Fruit fly (Drosophila melanogaster): ENCODE measurements around the gene futsch.

futsch gene

dm6 chrX:1482840-1483518, 74.1 kb downstream of the futsch start, which contains the start of the genes sta and inc (continued):
- TF ChIP-seq HHEX (GFP tag; optimal IDR thresholded peaks at IDR 0.05) (peak; percentile 87), CG32767 (GFP tag; IDR thresholded peaks at IDR 0.05) (0 out of 2 replicates have a peak, but pooled peaks have one; percentile 40), p53 (GFP tag; optimal IDR thresholded peaks at IDR 0.05) (peak; percentile 66), Ssrp (tag; optimal IDR thresholded peaks at IDR 0.05) (peak; percentile 25), CG10147 (GFP tag; optimal IDR thresholded peaks at IDR 0.05) (peak; percentile 55), dpn (GFP tag; optimal IDR thresholded peaks at IDR 0.05) (peak; percentile 12 to 67), HLH54F (GFP tag; optimal IDR thresholded peaks at IDR 0.05) (peak; percentile 28), CG5180 (GFP tag; optimal IDR thresholded peaks at IDR 0.05) (peak; percentile 50), CG5953 (GFP tag; IDR thresholded peaks at IDR 0.05) (no peak), gce (GFP tag; IDR thresholded peaks at IDR 0.05) (peak; percentile 58; the same call in 1 of the 3 replicates), CG9727 (GFP tag; optimal IDR thresholded peaks at IDR 0.05) (peak; percentile 71), Mad (GFP tag; optimal IDR thresholded peaks at IDR 0.05) (peak; percentile 57), CG30431 (GFP tag; optimal IDR thresholded peaks at IDR 0.05) (peak; percentile 26), hkb (optimal IDR thresholded peaks at IDR 0.05) (peak; percentile 35), hkb (GFP tag; IDR thresholded peaks at IDR 0.05) (peak; percentile 74), Opbp (GFP tag; IDR thresholded peaks at IDR 0.05; ENCODE audit: partially characterized antibody) (peak; percentile 81), CG3065 (GFP tag; optimal IDR thresholded peaks at IDR 0.05) (no peak), nerfin-1 (tag; optimal IDR thresholded peaks at IDR 0.05) (peak; percentile 85), CG9797 (GFP tag; optimal IDR thresholded peaks at IDR 0.05) (peak; percentile 99), h (optimal IDR thresholded peaks at IDR 0.05) (no peak), CG7963 (GFP tag; IDR thresholded peaks at IDR 0.05; ENCODE audit: partially characterized antibody) (no peak), CG3726 (GFP tag; IDR thresholded peaks at IDR 0.05) (no peak), CG17328 (GFP tag; IDR thresholded peaks at IDR 0.05) (peak; percentile 51; the same call in 1 of the 2 replicates), CG7357 (GFP tag; IDR thresholded peaks at IDR 0.05) (no peak), ato (GFP tag; IDR thresholded peaks at IDR 0.05; ENCODE audit: partially characterized antibody) (0 out of 2 replicates have a peak, but pooled peaks have one; percentile 26), CG10431 (GFP tag; optimal IDR thresholded peaks at IDR 0.05) (peak; percentile 91), CG17802 (tag; optimal IDR thresholded peaks at IDR 0.05) (peak; percentile 20), CG16815 (GFP tag; optimal IDR thresholded peaks at IDR 0.05) (no peak), CG6254 (GFP tag; optimal IDR thresholded peaks at IDR 0.05) (peak; percentile 48), unc-4 (GFP tag; IDR thresholded peaks at IDR 0.05; ENCODE audit: partially characterized antibody) (peak; percentile 72), CG4360 (GFP tag; IDR thresholded peaks at IDR 0.05) (0 out of 2 replicates have a peak, but pooled peaks have one; percentile 12), MBD-R2 (GFP tag; IDR thresholded peaks at IDR 0.05) (peak; percentile 61), Sox100B (GFP tag; optimal IDR thresholded peaks at IDR 0.05) (no peak), sima (GFP tag; optimal IDR thresholded peaks at IDR 0.05) (no peak), Hmx (GFP tag; optimal IDR thresholded peaks at IDR 0.05) (no peak), CG17912 (GFP tag; optimal IDR thresholded peaks at IDR 0.05) (peak; percentile 84), Scr (GFP tag; IDR thresholded peaks at IDR 0.05; ENCODE audit: partially characterized antibody) (peak; percentile 66), CG10274 (GFP tag; optimal IDR thresholded peaks at IDR 0.05) (peak; percentile 60), her (GFP tag; optimal IDR thresholded peaks at IDR 0.05) (peak; percentile 83), gcm2 (GFP tag; optimal IDR thresholded peaks at IDR 0.05) (no peak), CG14050 (GFP tag; IDR thresholded peaks at IDR 0.05) (0 out of 3 replicates have a peak, but pooled peaks have one; percentile 30), CG4328 (GFP tag; optimal IDR thresholded peaks at IDR 0.05) (peak; percentile 69), CG16813 (GFP tag; IDR thresholded peaks at IDR 0.05; ENCODE audit: partially characterized antibody) (peak; percentile 58; the same call in 2 of the 3 replicates), vfl (GFP tag; optimal IDR thresholded peaks at IDR 0.05) (peak; percentile 42), Jarid2 (GFP tag; optimal IDR thresholded peaks at IDR 0.05) (peak; percentile 76), CG7556 (GFP tag; optimal IDR thresholded peaks at IDR 0.05) (peak; percentile 60), CG2678 (tag; optimal IDR thresholded peaks at IDR 0.05) (peak; percentile 65), row (GFP tag; IDR thresholded peaks at IDR 0.05) (peak; percentile 33; the same call in 1 of the 3 replicates), Dfd (GFP tag; optimal IDR thresholded peaks at IDR 0.05) (no peak)

Measured in whole organism, embryonic.